Fruit fly (Drosophila melanogaster): ENCODE data around the gene CG2017.

Gene CG2017

dm6 chr3R:5861218-5861902 lies 845 bp downstream of the CG2017 start (continued):
- TF ChIP-seq CG11504 (tag; optimal IDR thresholded peaks at IDR 0.05) = peak; percentile 42
- TF ChIP-seq chinmo (GFP tag; IDR thresholded peaks at IDR 0.05; ENCODE audit: partially characterized antibody) = no peak
- TF ChIP-seq CG15269 (tag; optimal IDR thresholded peaks at IDR 0.05) = peak; percentile 46
- TF ChIP-seq Jarid2 (GFP tag; optimal IDR thresholded peaks at IDR 0.05) = no peak
- TF ChIP-seq cad (GFP tag; optimal IDR thresholded peaks at IDR 0.05) = no peak
- TF ChIP-seq CG14050 (GFP tag; IDR thresholded peaks at IDR 0.05) = no peak
- TF ChIP-seq Pdp1 (GFP tag; optimal IDR thresholded peaks at IDR 0.05) = peak in 1 of 2 experiments; percentile 48
- TF ChIP-seq CG9932 (GFP tag; IDR thresholded peaks at IDR 0.05) = peak; percentile 70
- no peak for TF ChIP-seq so (GFP tag; IDR thresholded peaks at IDR 0.05)
- TF ChIP-seq gem (tag; optimal IDR thresholded peaks at IDR 0.05) = peak; percentile 48
- peak; percentile 91 for TF ChIP-seq Ets65A (GFP tag)
- TF ChIP-seq trem (tag; optimal IDR thresholded peaks at IDR 0.05) = no peak
- no peak for TF ChIP-seq inv (GFP tag; IDR thresholded peaks at IDR 0.05; ENCODE audit: partially characterized antibody)
- TF ChIP-seq jing (GFP tag; optimal IDR thresholded peaks at IDR 0.05) = no peak
- no peak for TF ChIP-seq CG10321 (GFP tag; IDR thresholded peaks at IDR 0.05)
- peak; percentile 2 for TF ChIP-seq vfl (GFP tag; optimal IDR thresholded peaks at IDR 0.05)
- TF ChIP-seq ranshi (GFP tag; IDR thresholded peaks at IDR 0.05) = no peak
- no peak for TF ChIP-seq onecut (GFP tag; IDR thresholded peaks at IDR 0.05)
- TF ChIP-seq unpg (GFP tag; optimal IDR thresholded peaks at IDR 0.05) = no peak
- no peak for TF ChIP-seq Max (GFP tag; optimal IDR thresholded peaks at IDR 0.05)
- TF ChIP-seq croc (GFP tag; conservative IDR thresholded peaks at IDR 0.05) = no peak
- TF ChIP-seq peb (GFP tag; IDR thresholded peaks at IDR 0.05) = no peak
- TF ChIP-seq Sin3A (optimal IDR thresholded peaks at IDR 0.05) = no peak
- no peak for TF ChIP-seq Kr (GFP tag; optimal IDR thresholded peaks at IDR 0.05)
- TF ChIP-seq lbe (GFP tag; optimal IDR thresholded peaks at IDR 0.05) = no peak
- no peak for TF ChIP-seq otp (GFP tag; IDR thresholded peaks at IDR 0.05)
- TF ChIP-seq HHEX (GFP tag; optimal IDR thresholded peaks at IDR 0.05) = peak; percentile 16
- TF ChIP-seq zfh2 (GFP tag; optimal IDR thresholded peaks at IDR 0.05) = peak; percentile 58
- no peak for TF ChIP-seq her (GFP tag; optimal IDR thresholded peaks at IDR 0.05)
- no peak for TF ChIP-seq Rx (GFP tag; IDR thresholded peaks at IDR 0.05)
- TF ChIP-seq gce (GFP tag; IDR thresholded peaks at IDR 0.05) = no peak
- no peak for TF ChIP-seq wor (GFP tag; IDR thresholded peaks at IDR 0.05)
- TF ChIP-seq CG2199 (GFP tag; IDR thresholded peaks at IDR 0.05) = no peak
- TF ChIP-seq CG7271 (tag; optimal IDR thresholded peaks at IDR 0.05) = no peak
- no peak for TF ChIP-seq kah (GFP tag; optimal IDR thresholded peaks at IDR 0.05)
- TF ChIP-seq Ssrp (tag; optimal IDR thresholded peaks at IDR 0.05) = no peak
- peak; percentile 17 for TF ChIP-seq CG17359 (tag; optimal IDR thresholded peaks at IDR 0.05)
- TF ChIP-seq Dip3 (GFP tag; optimal IDR thresholded peaks at IDR 0.05) = peak; percentile 52
- TF ChIP-seq bigmax (GFP tag; optimal IDR thresholded peaks at IDR 0.05) = no peak
- TF ChIP-seq CG8290 (GFP tag; optimal IDR thresholded peaks at IDR 0.05) = no peak
- TF ChIP-seq CG8290 (tag; optimal IDR thresholded peaks at IDR 0.05) = peak in 1 of 2 experiments; percentile 48
- TF ChIP-seq Ravus (GFP tag; IDR thresholded peaks at IDR 0.05) = no peak
- peak; percentile 34 for TF ChIP-seq Hmr (GFP tag; optimal IDR thresholded peaks at IDR 0.05)
- peak; percentile 23; the same call in 1 of the 2 replicates for TF ChIP-seq sob (GFP tag; IDR thresholded peaks at IDR 0.05)
- TF ChIP-seq CG17361 (GFP tag; IDR thresholded peaks at IDR 0.05) = peak; percentile 69; the same call in 2 of the 3 replicates
- TF ChIP-seq lov (optimal IDR thresholded peaks at IDR 0.05) = no peak
- TF ChIP-seq lov (GFP tag; IDR thresholded peaks at IDR 0.05) = no peak
- peak; percentile 44; the same call in 1 of the 2 replicates for TF ChIP-seq MBD-R2 (GFP tag; IDR thresholded peaks at IDR 0.05)
- no peak for TF ChIP-seq sr (GFP tag; IDR thresholded peaks at IDR 0.05)
- TF ChIP-seq CG10431 (GFP tag; optimal IDR thresholded peaks at IDR 0.05) = no peak
- peak; percentile 25 for TF ChIP-seq CG6654 (GFP tag; optimal IDR thresholded peaks at IDR 0.05)
- TF ChIP-seq sug (tag; optimal IDR thresholded peaks at IDR 0.05) = peak; percentile 16
